Worm (Caenorhabditis elegans) whole organism, early embryonic: ENCODE data around the gene F58E2.3.

Experiments used
- B0310.2 ChIP-seq: sonication (generic microtip); optimal IDR thresholded peaks from 2 replicates; lab custom pipeline; 2016; ENCODE audit warnings: mild to moderate bottlenecking, missing genetic modification characterization, missing compliant biosample characterization
- F13C5.2 ChIP-seq: sonication (generic microtip); optimal IDR thresholded peaks from 2 replicates; lab custom pipeline; 2017; ENCODE audit warnings: mild to moderate bottlenecking, missing genetic modification characterization, inconsistent platforms, missing compliant biosample characterization
- aly-1 ChIP-seq: sonication (generic microtip); optimal IDR thresholded peaks from 2 replicates; lab custom pipeline; 2016; ENCODE audit warnings: missing genetic modification characterization, missing compliant biosample characterization
- ama-1 ChIP-seq: fragments of 150-350 bp; optimal IDR thresholded peaks from 2 replicates; lab custom pipeline; 2014
- ceh-13 ChIP-seq: fragments of 200-800 bp; sonication (Bioruptor generic); optimal IDR thresholded peaks from 2 replicates; lab custom pipeline; 2018; ENCODE audit warnings: mild to moderate bottlenecking, missing genetic modification characterization, missing compliant biosample characterization
- ceh-36 ChIP-seq: sonication (generic microtip); optimal IDR thresholded peaks from 2 replicates; lab custom pipeline; 2016; ENCODE audit warnings: missing genetic modification characterization, inconsistent platforms, missing compliant biosample characterization
- ets-7 ChIP-seq: sonication (generic microtip); optimal IDR thresholded peaks from 2 replicates; lab custom pipeline; 2016; ENCODE audit warnings: missing genotype, missing genetic modification characterization, missing compliant biosample characterization
- flt-1 ChIP-seq: fragments of 200-800 bp; sonication (Bioruptor generic); IDR thresholded peaks from 2 replicates; pipeline ENCODE4 v1.3.6; 2022; ENCODE audit warnings: missing genetic modification characterization, missing compliant biosample characterization
- hmbx-1 ChIP-seq: sonication (generic microtip); optimal IDR thresholded peaks from 2 replicates; lab custom pipeline; 2016; ENCODE audit warnings: mild to moderate bottlenecking, missing genetic modification characterization, missing compliant biosample characterization
- hmg-4 ChIP-seq: fragments of 200-800 bp; sonication (Bioruptor generic); optimal IDR thresholded peaks from 2 replicates; lab custom pipeline; 2018; ENCODE audit warnings: mild to moderate bottlenecking, missing genetic modification characterization, missing compliant biosample characterization
- hnd-1 ChIP-seq: sonication (generic microtip); optimal IDR thresholded peaks from 2 replicates; lab custom pipeline; 2016; ENCODE audit warnings: missing genetic modification characterization, missing compliant biosample characterization
- pes-1 ChIP-seq: fragments of 200-800 bp; sonication (Bioruptor generic); IDR thresholded peaks from 2 replicates; pipeline ENCODE4 v1.3.6; 2022; ENCODE audit warnings: missing genetic modification reagents, missing genetic modification characterization, missing compliant biosample characterization
- scrt-1 ChIP-seq: fragments of 200-800 bp; sonication (Bioruptor generic); IDR thresholded peaks from 2 replicates; pipeline ENCODE4 v1.3.6; 2022; ENCODE audit warnings: missing genetic modification characterization, missing compliant biosample characterization
- sea-1 ChIP-seq: fragments of 200-800 bp; sonication (Bioruptor generic); conservative IDR thresholded peaks from 2 replicates; pipeline ENCODE4 v1.3.6; 2022; ENCODE audit warnings: missing genetic modification characterization, missing compliant biosample characterization
- tbx-11 ChIP-seq: fragments of 200-800 bp; sonication (Bioruptor generic); IDR thresholded peaks from 2 replicates; pipeline ENCODE4 v1.3.6; 2022; ENCODE audit warnings: missing genetic modification characterization, missing compliant biosample characterization
- tbx-37 ChIP-seq: fragments of 200-800 bp; sonication (Bioruptor generic); conservative IDR thresholded peaks from 2 replicates; pipeline ENCODE4 v1.3.6; 2022; ENCODE audit warnings: missing genetic modification reagents, missing genetic modification characterization, missing compliant biosample characterization
- tra-4 ChIP-seq: sonication (generic microtip); optimal IDR thresholded peaks from 2 replicates; lab custom pipeline; 2017; ENCODE audit warnings: missing genetic modification characterization, missing compliant biosample characterization

F58E2.3 gene

ce11 chrIV:3491477-3491876 is 24.2 kb downstream of the F58E2.3 start, which contains the start of gene srz-78:
srz-78 (plus strand) TSS chrIV:3491777.
- TF ChIP-seq ama-1 (no peak), sea-1 (GFP tag; lab: Robert Waterston, UW) (no peak), hmg-4 (GFP tag; lab: Kevin White, UChicago) (no peak), ceh-13 (GFP tag; lab: Kevin White, UChicago) (no peak), tbx-37 (no peak), hmbx-1 (tag; lab: Kevin White, UChicago) (no peak), ets-7 (tag; lab: Kevin White, UChicago) (no peak), pes-1 (GFP tag; lab: Robert Waterston, UW) (no peak), F13C5.2 (tag; lab: Kevin White, UChicago) (no peak), aly-1 (tag; lab: Kevin White, UChicago) (no peak), tbx-11 (GFP tag; lab: Robert Waterston, UW) (no peak), flt-1 (GFP tag; lab: Robert Waterston, UW) (no peak), tra-4 (tag; lab: Kevin White, UChicago) (no peak), scrt-1 (GFP tag; lab: Robert Waterston, UW) (no peak), B0310.2 (tag; lab: Kevin White, UChicago) (no peak), hnd-1 (tag; lab: Kevin White, UChicago) (no peak), ceh-36 (tag; lab: Kevin White, UChicago) (no peak)

- TF ChIP-seq scrt-1 (GFP tag; lab: Robert Waterston, UW), result no peak
Observed at ce11 chrIV:3493310-3493709, 26.1 kb downstream of the F58E2.3 start, which contains the start of gene srz-79. srz-79 (plus strand) TSS chrIV:3493610.

ce11 chrIV:3496358-3496757 is 29.1 kb downstream of the F58E2.3 start, which contains the start of gene C09G12.17:
C09G12.17 (minus strand) TSS chrIV:3496458.
- no peak for TF ChIP-seq hmbx-1 (tag; lab: Kevin White, UChicago)
- no peak for TF ChIP-seq ceh-36 (tag; lab: Kevin White, UChicago)
- no peak for TF ChIP-seq tbx-11 (GFP tag; lab: Robert Waterston, UW)
- no peak for TF ChIP-seq B0310.2 (tag; lab: Kevin White, UChicago)
- TF ChIP-seq pes-1 (GFP tag; lab: Robert Waterston, UW), result no peak
- no peak for TF ChIP-seq aly-1 (tag; lab: Kevin White, UChicago)
- no peak for TF ChIP-seq ets-7 (tag; lab: Kevin White, UChicago)
- TF ChIP-seq tbx-37, result no peak
- no peak for TF ChIP-seq flt-1 (GFP tag; lab: Robert Waterston, UW)
- no peak for TF ChIP-seq hnd-1 (tag; lab: Kevin White, UChicago)

ce11 chrIV:3497909-3498308 is 30.7 kb downstream of the F58E2.3 start, which contains the start of gene ceh-53:
ceh-53 (plus strand) TSS chrIV:3498209.
- TF ChIP-seq hnd-1 (tag; lab: Kevin White, UChicago) (no peak), ceh-13 (GFP tag; lab: Kevin White, UChicago) (no peak), ama-1 (no peak), F13C5.2 (tag; lab: Kevin White, UChicago) (no peak), hmbx-1 (tag; lab: Kevin White, UChicago) (no peak), flt-1 (GFP tag; lab: Robert Waterston, UW) (no peak)

- TF ChIP-seq hmbx-1 (tag; lab: Kevin White, UChicago) (no peak), hnd-1 (tag; lab: Kevin White, UChicago) (no peak), sea-1 (GFP tag; lab: Robert Waterston, UW) (no peak), tbx-11 (GFP tag; lab: Robert Waterston, UW) (no peak), F13C5.2 (tag; lab: Kevin White, UChicago) (no peak), tbx-37 (no peak)
Observed at ce11 chrIV:3501981-3502736, 34.9 kb downstream of the F58E2.3 start.

- TF ChIP-seq tra-4 (tag; lab: Kevin White, UChicago) (no peak), flt-1 (GFP tag; lab: Robert Waterston, UW) (no peak), ceh-36 (tag; lab: Kevin White, UChicago) (no peak)
Observed at ce11 chrIV:3504144-3504543, 36.9 kb downstream of the F58E2.3 start, which contains the start of gene srz-83. srz-83 (plus strand) TSS chrIV:3504444.

- TF ChIP-seq ama-1, result peak; percentile 41
- no peak for TF ChIP-seq aly-1 (tag; lab: Kevin White, UChicago)
Observed at ce11 chrIV:3505940-3506339, 38.7 kb downstream of the F58E2.3 start.

ce11 chrIV:3509477-3510063 is 42.3 kb downstream of the F58E2.3 start, which contains the start of gene ced-10:
ced-10 (minus strand) TSS chrIV:3509527.
- TF ChIP-seq hmg-4 (GFP tag; lab: Kevin White, UChicago), result no peak
- TF ChIP-seq ceh-13 (GFP tag; lab: Kevin White, UChicago), result no peak
- TF ChIP-seq aly-1 (tag; lab: Kevin White, UChicago), result no peak
- TF ChIP-seq F13C5.2 (tag; lab: Kevin White, UChicago), result no peak
- TF ChIP-seq tbx-11 (GFP tag; lab: Robert Waterston, UW), result no peak
- TF ChIP-seq ets-7 (tag; lab: Kevin White, UChicago), result no peak
- no peak for TF ChIP-seq ceh-36 (tag; lab: Kevin White, UChicago)
- no peak for TF ChIP-seq pes-1 (GFP tag; lab: Robert Waterston, UW)
- no peak for TF ChIP-seq B0310.2 (tag; lab: Kevin White, UChicago)
- TF ChIP-seq scrt-1 (GFP tag; lab: Robert Waterston, UW), result no peak
- TF ChIP-seq flt-1 (GFP tag; lab: Robert Waterston, UW), result no peak
- no peak for TF ChIP-seq sea-1 (GFP tag; lab: Robert Waterston, UW)
- no peak for TF ChIP-seq hnd-1 (tag; lab: Kevin White, UChicago)
- TF ChIP-seq hmbx-1 (tag; lab: Kevin White, UChicago), result no peak
- no peak for TF ChIP-seq ama-1
- TF ChIP-seq tra-4 (tag; lab: Kevin White, UChicago), result no peak
- TF ChIP-seq tbx-37, result no peak
